Worm (Caenorhabditis elegans) whole organism, mixed stage, embryonic: ENCODE data around the gene abch-1.

Experiments used
- M03D4.4 ChIP-seq: sonication (generic microtip); optimal IDR thresholded peaks from 2 replicates; lab custom pipeline; 2017; ENCODE audit warnings: mild to moderate bottlenecking, missing genetic modification characterization, missing compliant biosample characterization
- blmp-1 ChIP-seq: fragments of 150-350 bp; optimal IDR thresholded peaks from 2 replicates; lab custom pipeline; 2014; ENCODE audit warnings: missing biosample characterization, missing genetic modification characterization
- ceh-39 ChIP-seq: fragments of 150-350 bp; optimal IDR thresholded peaks from 2 replicates; lab custom pipeline; 2014; ENCODE audit warnings: missing biosample characterization, missing genetic modification characterization
- ceh-43 ChIP-seq: fragments of 200-800 bp; sonication (Bioruptor generic); optimal IDR thresholded peaks from 2 replicates; lab custom pipeline; 2018; ENCODE audit warnings: mild to moderate bottlenecking, missing genetic modification characterization, moderate library complexity, missing compliant biosample characterization
- ceh-83 ChIP-seq: fragments of 200-800 bp; sonication (Bioruptor generic); optimal IDR thresholded peaks from 2 replicates; lab custom pipeline; 2018; ENCODE audit warnings: mild to moderate bottlenecking, missing genetic modification characterization, missing compliant biosample characterization
- ces-1 ChIP-seq: fragments of 150-350 bp; optimal IDR thresholded peaks from 2 replicates; lab custom pipeline; 2014; ENCODE audit warnings: missing biosample characterization, missing genetic modification reagents, missing genetic modification characterization
- drap-1 ChIP-seq: fragments of 200-800 bp; sonication (Bioruptor generic); optimal IDR thresholded peaks from 3 replicates; lab custom pipeline; 2018; ENCODE audit warnings: mild to moderate bottlenecking, missing genetic modification characterization, missing compliant biosample characterization
- elt-1 ChIP-seq: sonication (generic microtip); optimal IDR thresholded peaks from 2 replicates; lab custom pipeline; 2017; ENCODE audit warnings: missing genetic modification characterization, mild to moderate bottlenecking, missing compliant biosample characterization, antibody characterized with exemption, moderate library complexity, borderline replicate concordance; ENCODE audit not compliant: insufficient read depth
- elt-3 ChIP-seq: fragments of 150-350 bp; optimal IDR thresholded peaks from 2 replicates; lab custom pipeline; 2014; ENCODE audit warnings: missing biosample characterization, missing genetic modification characterization
- flh-1 ChIP-seq: fragments of 200-800 bp; sonication (Bioruptor generic); optimal IDR thresholded peaks from 2 replicates; lab custom pipeline; 2018; ENCODE audit warnings: mild to moderate bottlenecking, missing genetic modification characterization, moderate library complexity, missing compliant biosample characterization
- ham-2 ChIP-seq: fragments of 200-800 bp; sonication (Bioruptor generic); optimal IDR thresholded peaks from 2 replicates; lab custom pipeline; 2018; ENCODE audit warnings: mild to moderate bottlenecking, missing genetic modification characterization, missing compliant biosample characterization
- hlh-1 ChIP-seq: fragments of 150-350 bp; optimal IDR thresholded peaks from 2 replicates; lab custom pipeline; 2014; ENCODE audit warnings: missing biosample characterization, missing genetic modification reagents, missing genetic modification characterization
- lin-13 ChIP-seq: fragments of 150-350 bp; optimal IDR thresholded peaks from 2 replicates; lab custom pipeline; 2014; ENCODE audit warnings: missing biosample characterization, missing genetic modification characterization
- lin-32 ChIP-seq: fragments of 200-800 bp; sonication (Bioruptor generic); optimal IDR thresholded peaks from 2 replicates; lab custom pipeline; 2018; ENCODE audit warnings: mild to moderate bottlenecking, missing genetic modification characterization, missing compliant biosample characterization
- lsy-2 ChIP-seq: fragments of 150-350 bp; optimal IDR thresholded peaks from 2 replicates; lab custom pipeline; 2014; ENCODE audit warnings: missing biosample characterization, missing genetic modification characterization
- mab-5 ChIP-seq: fragments of 150-350 bp; optimal IDR thresholded peaks from 2 replicates; lab custom pipeline; 2014; ENCODE audit warnings: missing biosample characterization, missing genetic modification characterization
- mep-1 ChIP-seq: fragments of 150-350 bp; optimal IDR thresholded peaks from 2 replicates; lab custom pipeline; 2017; ENCODE audit warnings: missing biosample characterization, missing genetic modification reagents, missing genetic modification characterization, inconsistent platforms
- mls-2 ChIP-seq: sonication (generic microtip); optimal IDR thresholded peaks from 2 replicates; lab custom pipeline; 2016; ENCODE audit warnings: mild to moderate bottlenecking, missing genetic modification characterization, moderate library complexity, missing compliant biosample characterization
- nhr-12 ChIP-seq: fragments of 150-350 bp; optimal IDR thresholded peaks from 2 replicates; lab custom pipeline; 2014; ENCODE audit warnings: missing biosample characterization, missing genetic modification characterization
- nhr-2 ChIP-seq: fragments of 150-350 bp; optimal IDR thresholded peaks from 2 replicates; lab custom pipeline; 2014; ENCODE audit warnings: missing biosample characterization, missing genetic modification characterization
- nhr-237 ChIP-seq: fragments of 150-350 bp; optimal IDR thresholded peaks from 2 replicates; lab custom pipeline; 2014; ENCODE audit warnings: missing biosample characterization, missing genetic modification characterization
- nhr-28 ChIP-seq: fragments of 150-350 bp; optimal IDR thresholded peaks from 2 replicates; lab custom pipeline; 2014; ENCODE audit warnings: missing biosample characterization, missing genetic modification characterization
- nhr-76 ChIP-seq: sonication (generic microtip); optimal IDR thresholded peaks from 2 replicates; lab custom pipeline; 2017; ENCODE audit warnings: missing biosample characterization, missing genetic modification characterization
- pha-4 ChIP-seq: fragments of 150-350 bp; optimal IDR thresholded peaks from 2 replicates; lab custom pipeline; 2018; ENCODE audit warnings: missing biosample characterization, missing genetic modification reagents, missing genetic modification characterization
- sem-2 ChIP-seq: fragments of 200-800 bp; sonication (Bioruptor generic); optimal IDR thresholded peaks from 2 replicates; lab custom pipeline; 2018; ENCODE audit warnings: mild to moderate bottlenecking, missing genetic modification characterization, missing compliant biosample characterization
- unc-120 ChIP-seq: sonication (generic microtip); optimal IDR thresholded peaks from 2 replicates; lab custom pipeline; 2017; ENCODE audit warnings: missing genetic modification characterization, missing compliant biosample characterization; ENCODE audit not compliant: poor library complexity, severe bottlenecking
- unc-39 ChIP-seq: fragments of 150-350 bp; optimal IDR thresholded peaks from 2 replicates; lab custom pipeline; 2014; ENCODE audit warnings: missing biosample characterization, missing genetic modification characterization
- unc-62 ChIP-seq: fragments of 150-350 bp; optimal IDR thresholded peaks from 2 replicates; lab custom pipeline; 2014; ENCODE audit warnings: missing biosample characterization, missing genetic modification reagents, missing genetic modification characterization
- zip-8 ChIP-seq: fragments of 150-350 bp; optimal IDR thresholded peaks from 2 replicates; lab custom pipeline; 2014; ENCODE audit warnings: missing biosample characterization, missing genetic modification characterization
- ztf-11 ChIP-seq: fragments of 150-350 bp; optimal IDR thresholded peaks from 2 replicates; lab custom pipeline; 2014; ENCODE audit warnings: missing biosample characterization, missing genetic modification characterization

Gene abch-1

ce11 chrII:6535957-6536424 lies 4.6 kb upstream of the abch-1 start, which contains the start of gene utp-20:
utp-20 (plus strand) TSS chrII:6536374.
- no peak for TF ChIP-seq mab-5
- no peak for TF ChIP-seq sem-2 (GFP tag; lab: Kevin White, UChicago)
- peak; percentile 39 for TF ChIP-seq ceh-39 (tag; lab: Kevin White, UChicago)
- peak; percentile 65 for TF ChIP-seq lsy-2
- peak; percentile 25 for TF ChIP-seq nhr-237 (tag; lab: Kevin White, UChicago)
- peak; percentile 84 for TF ChIP-seq ces-1 (GFP tag; lab: Kevin White, UChicago)

ce11 chrII:6531940-6532339 lies 513 bp upstream of the abch-1 start, which contains the start of gene abcx-1:
abcx-1 (plus strand) TSS chrII:6532163.
- TF ChIP-seq nhr-28 (no peak), ztf-11 (tag; lab: Kevin White, UChicago) (no peak), M03D4.4 (no peak), elt-1 (no peak), ceh-43 (GFP tag; lab: Kevin White, UChicago) (no peak), ceh-39 (tag; lab: Kevin White, UChicago) (no peak), nhr-2 (tag; lab: Kevin White, UChicago) (no peak), hlh-1 (no peak), zip-8 (no peak), flh-1 (no peak), unc-39 (no peak), mab-5 (no peak), pha-4 (no peak), unc-62 (GFP tag; lab: Kevin White, UChicago) (no peak), elt-3 (tag; lab: Kevin White, UChicago) (no peak), blmp-1 (tag; lab: Kevin White, UChicago) (no peak), mls-2 (tag; lab: Kevin White, UChicago) (no peak), ham-2 (GFP tag; lab: Kevin White, UChicago) (no peak)

ce11 chrII:6528629-6529028 lies 2.8 kb downstream of the abch-1 start, which contains the start of gene C56E6.4:
C56E6.4 (minus strand) TSS chrII:6528729.
- TF ChIP-seq ces-1 (GFP tag; lab: Kevin White, UChicago) (no peak), flh-1 (no peak), ztf-11 (tag; lab: Kevin White, UChicago) (no peak), mls-2 (tag; lab: Kevin White, UChicago) (no peak), M03D4.4 (no peak), elt-1 (no peak), elt-3 (tag; lab: Kevin White, UChicago) (no peak), nhr-76 (tag; lab: Kevin White, UChicago) (no peak), lin-32 (no peak), mab-5 (no peak), hlh-1 (no peak)

- TF ChIP-seq unc-120 (no peak), drap-1 (no peak), unc-39 (no peak), nhr-28 (no peak), lsy-2 (no peak), mep-1 (tag; lab: Kevin White, UChicago) (no peak), ceh-83 (no peak), lin-13 (no peak), flh-1 (no peak), mls-2 (tag; lab: Kevin White, UChicago) (no peak), M03D4.4 (no peak), nhr-76 (tag; lab: Kevin White, UChicago) (no peak), ceh-43 (GFP tag; lab: Kevin White, UChicago) (no peak), ham-2 (GFP tag; lab: Kevin White, UChicago) (no peak), nhr-237 (tag; lab: Kevin White, UChicago) (no peak), nhr-12 (tag; lab: Kevin White, UChicago) (no peak), ces-1 (GFP tag; lab: Kevin White, UChicago) (no peak), elt-3 (tag; lab: Kevin White, UChicago) (no peak)
Observed at ce11 chrII:6526136-6526684, 5.2 kb downstream of the abch-1 start.

- TF ChIP-seq lsy-2 = no peak
- peak; percentile 81 for TF ChIP-seq elt-1
Observed at ce11 chrII:6524501-6524977, 6.9 kb downstream of the abch-1 start, which contains the start of gene C56E6.2. C56E6.2 (plus strand) TSS chrII:6524927.

ce11 chrII:6523940-6524339 lies 7.5 kb downstream of the abch-1 start:
- no peak for TF ChIP-seq blmp-1 (tag; lab: Kevin White, UChicago)
- no peak for TF ChIP-seq lin-13
- no peak for TF ChIP-seq unc-120
- no peak for TF ChIP-seq pha-4
- TF ChIP-seq nhr-76 (tag; lab: Kevin White, UChicago) = no peak
